Worm (Caenorhabditis elegans) whole organism, midembryonic: ENCODE measurements around the gene srx-121.

Source experiments
- klf-2 ChIP-seq: fragments of 200-800 bp; sonication (Bioruptor generic); conservative IDR thresholded peaks from 2 replicates; pipeline ENCODE4 v1.3.6; 2022; ENCODE audit warnings: missing genetic modification reagents, missing genetic modification characterization, missing compliant biosample characterization
- tab-1 ChIP-seq: fragments of 200-800 bp; sonication (Bioruptor generic); IDR thresholded peaks from 2 replicates; pipeline ENCODE4 v1.3.6; 2022; ENCODE audit warnings: missing genetic modification characterization, missing compliant biosample characterization
- ztf-29 ChIP-seq: fragments of 200-800 bp; sonication (Bioruptor generic); IDR thresholded peaks from 2 replicates; pipeline ENCODE4 v1.3.6; 2022; ENCODE audit warnings: missing genetic modification reagents, missing genetic modification characterization, missing compliant biosample characterization

- TF ChIP-seq tab-1 (GFP tag; lab: Robert Waterston, UW) (no peak), klf-2 (GFP tag; lab: Robert Waterston, UW) (no peak), ztf-29 (no peak)
Observed at ce11 chrV:3410098-3410570, 37.6 kb upstream of the srx-121 start, which contains the start of gene arrd-22.
